Fruit fly (Drosophila melanogaster) whole organism: Measurements from ENCODE around the gene CG12056.

Experiments used
- EcR ChIP-seq, 2 experiments: fragments of >200 bp; optimal IDR thresholded peaks; 2 replicates each; lab custom pipeline; 2017; ENCODE audit warnings: missing biosample characterization in 2 of 2, missing genetic modification characterization in 2 of 2, missing genetic modification reagents in 2 of 2
- pan ChIP-seq: fragments of >200 bp; optimal IDR thresholded peaks from 2 replicates; lab custom pipeline; 2017
- psq ChIP-seq: fragments of >200 bp; optimal IDR thresholded peaks from 2 replicates; lab custom pipeline; 2017
- usp ChIP-seq: fragments of >200 bp; optimal IDR thresholded peaks from 2 replicates; lab custom pipeline; 2017; ENCODE audit warnings: missing biosample characterization, missing genetic modification characterization, mixed read lengths

DNA sequence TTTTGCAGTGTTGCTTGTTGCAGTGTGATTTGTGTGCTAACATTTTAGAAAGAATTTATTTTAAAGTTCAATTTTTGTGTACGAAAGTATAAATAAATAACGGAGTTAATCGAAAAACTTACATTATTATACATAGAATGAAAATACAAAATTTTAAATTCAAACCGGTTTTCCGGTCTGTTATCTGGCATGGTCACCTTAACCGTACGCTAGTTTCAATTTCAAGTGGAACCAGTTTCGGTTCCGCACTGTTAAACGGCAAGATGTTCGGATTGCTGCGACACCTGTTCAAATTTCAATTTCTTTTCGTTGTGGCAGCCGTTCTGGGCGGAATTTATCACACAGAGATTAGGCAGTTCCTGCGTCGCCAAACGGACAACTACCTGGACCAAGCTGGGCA, at the start of gene CG12056:
- TF ChIP-seq usp (GFP tag; lab: Kevin White, UChicago) (no peak), pan (lab: Kevin White, UChicago) (no peak), psq (lab: Kevin White, UChicago) (no peak), EcR (GFP tag; optimal IDR thresholded peaks at IDR 0.05; lab: Kevin White, UChicago) (no peak)
